Fruit fly (Drosophila melanogaster) whole organism, embryonic: ENCODE data around the gene Rlb1.

Source experiments
- Atf3 ChIP-seq: fragments of 200-800 bp; sonication (Bioruptor generic); optimal IDR thresholded peaks from 3 replicates; lab custom pipeline; 2016; ENCODE audit warnings: missing biosample characterization, missing genetic modification characterization
- Blimp-1 ChIP-seq: fragments of 200-800 bp; sonication (Bioruptor generic); optimal IDR thresholded peaks from 3 replicates; lab custom pipeline; 2018; ENCODE audit warnings: missing biosample characterization, missing genetic modification characterization, mild to moderate bottlenecking, moderate library complexity, missing genetic modification reagents
- CG10462 ChIP-seq: fragments of 200-800 bp; sonication (Bioruptor generic); optimal IDR thresholded peaks from 2 replicates; lab custom pipeline; 2016; ENCODE audit warnings: missing biosample characterization, missing genetic modification characterization
- CG11696 ChIP-seq: fragments of 200-800 bp; sonication (Bioruptor generic); IDR thresholded peaks from 2 replicates; pipeline ENCODE4 v1.3.6; 2022; ENCODE audit warnings: missing biosample characterization, missing genetic modification characterization
- CG13123 ChIP-seq: fragments of 200-800 bp; sonication (Bioruptor generic); optimal IDR thresholded peaks from 2 replicates; lab custom pipeline; 2016; ENCODE audit warnings: missing biosample characterization, missing genetic modification characterization
- CG14050 ChIP-seq: fragments of 200-800 bp; sonication (Bioruptor generic); IDR thresholded peaks from 3 replicates; pipeline ENCODE4 v1.3.6; 2022; ENCODE audit warnings: missing biosample characterization, missing genetic modification characterization
- CG15479 ChIP-seq: fragments of 200-800 bp; sonication (Bioruptor generic); optimal IDR thresholded peaks from 3 replicates; lab custom pipeline; 2019; ENCODE audit warnings: missing biosample characterization, mild to moderate bottlenecking, missing genetic modification characterization, moderate library complexity
- CG18476 ChIP-seq: fragments of 200-800 bp; sonication (Bioruptor generic); optimal IDR thresholded peaks from 2 replicates; lab custom pipeline; 2016; ENCODE audit warnings: missing biosample characterization, mild to moderate bottlenecking, missing genetic modification characterization
- CG2889 ChIP-seq: fragments of 200-800 bp; sonication (Bioruptor generic); IDR thresholded peaks from 3 replicates; pipeline ENCODE4 v1.3.6; 2022; ENCODE audit warnings: missing biosample characterization, missing genetic modification characterization
- CG4282 ChIP-seq: fragments of 200-800 bp; sonication (Bioruptor generic); optimal IDR thresholded peaks from 2 replicates; lab custom pipeline; 2016; ENCODE audit warnings: missing biosample characterization, missing genetic modification characterization
- CG4360 ChIP-seq: fragments of 200-800 bp; sonication (Bioruptor generic); IDR thresholded peaks from 2 replicates; pipeline ENCODE4 v1.3.6; 2022; ENCODE audit warnings: missing biosample characterization, missing genetic modification characterization
- CG4820 ChIP-seq: fragments of 200-800 bp; sonication (Bioruptor generic); optimal IDR thresholded peaks from 3 replicates; lab custom pipeline; 2016; ENCODE audit warnings: missing biosample characterization, missing genetic modification characterization
- CG8924 ChIP-seq: fragments of 200-800 bp; optimal IDR thresholded peaks from 3 replicates; lab custom pipeline; 2019; ENCODE audit warnings: missing biosample characterization, mild to moderate bottlenecking, missing genetic modification characterization, moderate library complexity
- CG8944 ChIP-seq: fragments of 200-800 bp; sonication (Bioruptor generic); optimal IDR thresholded peaks from 3 replicates; lab custom pipeline; 2016; ENCODE audit warnings: missing biosample characterization, missing genetic modification characterization
- CG9797 ChIP-seq: fragments of 200-800 bp; sonication (Bioruptor generic); optimal IDR thresholded peaks from 3 replicates; lab custom pipeline; 2018; ENCODE audit warnings: missing biosample characterization, mild to moderate bottlenecking, missing genetic modification characterization
- CG9876 ChIP-seq: fragments of 200-800 bp; sonication (Bioruptor generic); optimal IDR thresholded peaks from 2 replicates; lab custom pipeline; 2016; ENCODE audit warnings: missing biosample characterization, missing genetic modification characterization
- Chrac-16 ChIP-seq: fragments of 200-800 bp; sonication (Bioruptor generic); optimal IDR thresholded peaks from 3 replicates; lab custom pipeline; 2016; ENCODE audit warnings: missing biosample characterization, missing genetic modification characterization
- Fer1 ChIP-seq: fragments of 200-800 bp; sonication (Bioruptor generic); optimal IDR thresholded peaks from 2 replicates; lab custom pipeline; 2017; ENCODE audit warnings: missing biosample characterization, mild to moderate bottlenecking, missing genetic modification characterization
- HHEX ChIP-seq: fragments of 200-800 bp; sonication (Bioruptor generic); optimal IDR thresholded peaks from 3 replicates; lab custom pipeline; 2017; ENCODE audit warnings: missing biosample characterization, mild to moderate bottlenecking, missing genetic modification characterization, missing genetic modification reagents
- Hr39 ChIP-seq: fragments of >200 bp; optimal IDR thresholded peaks from 2 replicates; lab custom pipeline; 2017
- Kr ChIP-seq: fragments of 200-800 bp; sonication (Bioruptor generic); optimal IDR thresholded peaks from 2 replicates; lab custom pipeline; 2017; ENCODE audit warnings: missing biosample characterization, mild to moderate bottlenecking, missing genetic modification characterization
- NK7.1 ChIP-seq: fragments of 200-800 bp; sonication (Bioruptor generic); optimal IDR thresholded peaks from 3 replicates; lab custom pipeline; 2016; ENCODE audit warnings: missing biosample characterization, missing genetic modification characterization
- Pdp1 ChIP-seq, 2 experiments: fragments of 200-800 bp; sonication (Bioruptor generic); optimal IDR thresholded peaks; 3 replicates each; lab custom pipeline; 2016; ENCODE audit warnings: missing biosample characterization in 2 of 2, missing genetic modification characterization in 2 of 2, mild to moderate bottlenecking in 1 of 2, moderate library complexity in 1 of 2
- Poxn ChIP-seq: fragments of 200-800 bp; sonication (Bioruptor generic); IDR thresholded peaks from 2 replicates; pipeline ENCODE4 v1.3.6; 2022; ENCODE audit warnings: missing biosample characterization, missing genetic modification characterization
- Sin3A ChIP-seq: fragments of >200 bp; optimal IDR thresholded peaks from 2 replicates; lab custom pipeline; 2018
- Stat92E ChIP-seq, 3 experiments: fragments of >200 bp in 2 of 3; fragments of 200-800 bp in 1 of 3; sonication (Bioruptor generic) in 1 of 3; optimal IDR thresholded peaks; 2 replicates each; lab custom pipeline; 2017 to 2019; ENCODE audit warnings: missing biosample characterization in 3 of 3, missing genetic modification characterization in 3 of 3, mild to moderate bottlenecking in 1 of 3, moderate library complexity in 1 of 3
- ab ChIP-seq: fragments of 200-800 bp; sonication (Bioruptor generic); optimal IDR thresholded peaks from 2 replicates; lab custom pipeline; 2016; ENCODE audit warnings: missing biosample characterization, missing genetic modification characterization
- bigmax ChIP-seq: fragments of 200-800 bp; sonication (Bioruptor generic); optimal IDR thresholded peaks from 2 replicates; lab custom pipeline; 2018; ENCODE audit warnings: missing biosample characterization, mild to moderate bottlenecking, missing genetic modification characterization
- chinmo ChIP-seq: fragments of 200-800 bp; sonication (Bioruptor generic); IDR thresholded peaks from 4 replicates; pipeline ENCODE4 v1.3.6; 2022; ENCODE audit warnings: missing biosample characterization, missing genetic modification characterization; ENCODE audit not compliant: partially characterized antibody
- disco-r ChIP-seq: fragments of 200-800 bp; sonication (Bioruptor generic); optimal IDR thresholded peaks from 2 replicates; lab custom pipeline; 2016; ENCODE audit warnings: missing biosample characterization, missing genetic modification characterization
- eyg ChIP-seq: fragments of 200-800 bp; sonication (Bioruptor generic); optimal IDR thresholded peaks from 3 replicates; lab custom pipeline; 2016; ENCODE audit warnings: missing biosample characterization, missing genetic modification characterization
- fru ChIP-seq: fragments of >200 bp; optimal IDR thresholded peaks from 2 replicates; lab custom pipeline; 2017
- gsb ChIP-seq: fragments of 200-800 bp; sonication (Bioruptor generic); IDR thresholded peaks from 2 replicates; pipeline ENCODE4 v1.3.6; 2022; ENCODE audit warnings: missing biosample characterization, missing genetic modification characterization
- jigr1 ChIP-seq: fragments of 200-800 bp; sonication (Bioruptor generic); IDR thresholded peaks from 3 replicates; pipeline ENCODE4 v1.3.6; 2022; ENCODE audit warnings: missing biosample characterization, missing genetic modification characterization
- luna ChIP-seq: fragments of 200-800 bp; sonication (Bioruptor generic); optimal IDR thresholded peaks from 2 replicates; lab custom pipeline; 2016; ENCODE audit warnings: missing biosample characterization, missing genetic modification characterization
- nerfin-2 ChIP-seq: fragments of 200-800 bp; sonication (Bioruptor generic); IDR thresholded peaks from 2 replicates; pipeline ENCODE4 v1.3.6; 2022; ENCODE audit warnings: missing biosample characterization, missing genetic modification characterization; ENCODE audit not compliant: partially characterized antibody
- oc ChIP-seq: fragments of 200-800 bp; sonication (Bioruptor generic); optimal IDR thresholded peaks from 2 replicates; lab custom pipeline; 2018; ENCODE audit warnings: missing biosample characterization, mild to moderate bottlenecking, missing genetic modification characterization, moderate library complexity
- pfk ChIP-seq: fragments of 200-800 bp; sonication (Bioruptor generic); optimal IDR thresholded peaks from 2 replicates; lab custom pipeline; 2018; ENCODE audit warnings: missing biosample characterization, mild to moderate bottlenecking, missing genetic modification characterization, moderate library complexity
- ranshi ChIP-seq: fragments of 200-800 bp; sonication (Bioruptor generic); IDR thresholded peaks from 2 replicates; pipeline ENCODE4 v1.3.6; 2022; ENCODE audit warnings: missing biosample characterization, missing genetic modification characterization
- run ChIP-seq: fragments of 200-800 bp; sonication (Bioruptor generic); optimal IDR thresholded peaks from 3 replicates; lab custom pipeline; 2018; ENCODE audit warnings: missing biosample characterization, mild to moderate bottlenecking, missing genetic modification characterization
- sens ChIP-seq: fragments of 200-800 bp; sonication (Bioruptor generic); peaks from one replicate; lab custom pipeline; 2016; ENCODE audit warnings: missing biosample characterization, missing genetic modification characterization
- slou ChIP-seq: fragments of 200-800 bp; sonication (Bioruptor generic); optimal IDR thresholded peaks from 3 replicates; lab custom pipeline; 2016; ENCODE audit warnings: missing biosample characterization, missing genetic modification characterization
- sug ChIP-seq: fragments of 200-800 bp; optimal IDR thresholded peaks from 2 replicates; lab custom pipeline; 2019; ENCODE audit warnings: missing biosample characterization, mild to moderate bottlenecking, missing genetic modification characterization, moderate library complexity
- tin ChIP-seq: fragments of 200-800 bp; sonication (Bioruptor generic); optimal IDR thresholded peaks from 3 replicates; lab custom pipeline; 2016; ENCODE audit warnings: missing biosample characterization, missing genetic modification characterization
- ttk ChIP-seq: fragments of 200-800 bp; sonication (Bioruptor generic); IDR thresholded peaks from 2 replicates; pipeline ENCODE4 v2.1.2; 2022; ENCODE audit warnings: missing biosample characterization, missing genetic modification characterization
- twi ChIP-seq: fragments of 200-800 bp; optimal IDR thresholded peaks from 2 replicates; lab custom pipeline; 2019; ENCODE audit warnings: missing biosample characterization, mild to moderate bottlenecking, missing genetic modification characterization, moderate library complexity
- unc-4 ChIP-seq: fragments of 200-800 bp; sonication (Bioruptor generic); IDR thresholded peaks from 2 replicates; pipeline ENCODE4 v1.3.6; 2022; ENCODE audit warnings: missing biosample characterization, missing genetic modification characterization; ENCODE audit not compliant: partially characterized antibody
- zf30C ChIP-seq: fragments of 200-800 bp; sonication (Bioruptor generic); optimal IDR thresholded peaks from 3 replicates; lab custom pipeline; 2018; ENCODE audit warnings: missing biosample characterization, mild to moderate bottlenecking, missing genetic modification characterization
- zfh1 ChIP-seq: fragments of 200-800 bp; sonication (Bioruptor generic); IDR thresholded peaks from 3 replicates; pipeline ENCODE4 v1.3.6; 2022; ENCODE audit warnings: missing biosample characterization, missing genetic modification characterization

Rlb1 gene

DNA sequence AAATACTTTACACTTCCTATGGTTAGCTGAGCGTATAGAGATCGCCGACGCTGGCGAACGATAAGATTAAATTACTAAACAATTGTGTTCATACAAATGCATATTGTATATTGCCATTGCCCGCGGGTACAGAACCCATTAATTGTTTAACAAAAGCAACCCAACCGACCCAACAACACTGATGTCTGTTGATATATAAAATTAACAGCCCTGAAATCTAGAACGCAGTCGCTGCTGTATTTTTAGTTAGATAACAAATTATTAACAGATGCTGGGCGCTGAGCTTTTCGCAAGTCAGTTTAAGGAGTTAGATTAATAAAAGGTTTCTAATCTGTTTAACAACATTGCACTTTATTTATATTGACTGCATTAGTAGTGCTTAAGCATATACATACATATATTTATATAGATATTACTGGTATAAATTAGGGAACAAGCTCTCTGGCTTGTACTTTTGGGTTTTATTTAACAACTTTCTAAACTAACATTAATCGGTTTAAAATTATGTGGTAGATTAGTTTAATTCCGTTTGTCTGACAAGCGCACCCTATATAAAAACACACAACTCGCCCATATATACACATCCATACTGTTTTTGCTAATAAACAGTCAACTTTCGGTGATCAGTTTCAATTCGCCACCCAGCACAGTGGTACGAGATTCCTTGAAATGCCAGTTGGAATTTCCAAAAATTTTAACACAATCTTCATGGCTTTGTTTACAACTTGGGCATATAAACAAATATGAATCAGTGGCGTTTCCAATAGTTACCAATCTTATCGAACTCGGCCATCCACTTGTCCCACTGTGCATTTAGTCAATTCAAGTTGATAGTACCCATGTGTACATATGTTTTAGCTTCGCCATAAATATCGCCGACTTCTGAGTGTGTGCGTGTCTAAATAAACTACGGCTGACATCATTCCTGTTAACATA lies 15.0 kb downstream of the Rlb1 start (continued):
- peak; percentile 89 for TF ChIP-seq tin (GFP tag; lab: Kevin White, UChicago)
- TF ChIP-seq oc = no peak
- no peak for TF ChIP-seq unc-4
- TF ChIP-seq sens (GFP tag; lab: Kevin White, UChicago) = peak; percentile 95
- TF ChIP-seq disco-r (GFP tag; lab: Kevin White, UChicago) = peak; percentile 82
- peak; percentile 81 for TF ChIP-seq slou (GFP tag; lab: Kevin White, UChicago)
- TF ChIP-seq fru = no peak
- TF ChIP-seq CG4282 (GFP tag; lab: Kevin White, UChicago) = peak; percentile 88
- TF ChIP-seq Pdp1 (GFP tag; optimal IDR thresholded peaks at IDR 0.05; lab: Kevin White, UChicago) = peak; percentile 87 to 93
- peak; percentile 95 for TF ChIP-seq Fer1
- TF ChIP-seq CG4360 (GFP tag; lab: Robert Waterston, UW) = peak; percentile 12; the same call in 1 of the 2 replicates
- TF ChIP-seq CG18476 (GFP tag; lab: Kevin White, UChicago) = peak; percentile 72
- TF ChIP-seq CG15479 (GFP tag; lab: Kevin White, UChicago) = no peak
- TF ChIP-seq pfk (GFP tag; lab: Kevin White, UChicago) = peak; percentile 21
- TF ChIP-seq twi (tag; lab: Kevin White, UChicago) = no peak
- peak; percentile 91 for TF ChIP-seq zfh1 (GFP tag; lab: Robert Waterston, UW)
- TF ChIP-seq Kr (GFP tag; lab: Kevin White, UChicago) = no peak
- TF ChIP-seq CG14050 (GFP tag; lab: Robert Waterston, UW) = peak; percentile 56
- peak; percentile 83 for TF ChIP-seq Blimp-1
- TF ChIP-seq ttk (GFP tag; lab: Robert Waterston, UW) = peak; percentile 82
- TF ChIP-seq Chrac-16 (GFP tag; lab: Kevin White, UChicago) = peak; percentile 72
- peak; percentile 93 for TF ChIP-seq HHEX (GFP tag; lab: Kevin White, UChicago)
- TF ChIP-seq CG4820 (GFP tag; lab: Kevin White, UChicago) = peak; percentile 81
- no peak for TF ChIP-seq Hr39
- TF ChIP-seq nerfin-2 = 0 out of 2 replicates have a peak, but pooled peaks have one; percentile 28
- peak; percentile 75; the same call in 1 of the 3 replicates for TF ChIP-seq CG2889 (GFP tag; lab: Robert Waterston, UW)
- TF ChIP-seq chinmo (GFP tag; lab: Robert Waterston, UW) = peak; percentile 83; the same call in 3 of the 4 replicates
- TF ChIP-seq eyg (GFP tag; lab: Kevin White, UChicago) = peak; percentile 90
- TF ChIP-seq CG8924 (tag; lab: Kevin White, UChicago) = peak; percentile 77
- TF ChIP-seq gsb (GFP tag; lab: Robert Waterston, UW) = peak; percentile 90
- peak; percentile 57 for TF ChIP-seq Atf3 (GFP tag; lab: Kevin White, UChicago)
- no peak for TF ChIP-seq Stat92E (GFP tag; optimal IDR thresholded peaks at IDR 0.05; lab: Kevin White, UChicago)
- TF ChIP-seq NK7.1 (GFP tag; lab: Kevin White, UChicago) = peak; percentile 86
- TF ChIP-seq luna = peak; percentile 93
- no peak for TF ChIP-seq Sin3A (lab: Kevin White, UChicago)
- peak; percentile 52 for TF ChIP-seq run (tag; lab: Kevin White, UChicago)
- no peak for TF ChIP-seq CG9797 (GFP tag; lab: Kevin White, UChicago)
- TF ChIP-seq ab = peak; percentile 65
- TF ChIP-seq CG9876 (GFP tag; lab: Kevin White, UChicago) = peak; percentile 68
- TF ChIP-seq jigr1 = peak; percentile 66; the same call in 1 of the 3 replicates
- peak; percentile 5 for TF ChIP-seq CG10462 (GFP tag; lab: Kevin White, UChicago)
- TF ChIP-seq CG13123 (GFP tag; lab: Kevin White, UChicago) = peak; percentile 48
- no peak for TF ChIP-seq zf30C (GFP tag; lab: Kevin White, UChicago)
- TF ChIP-seq bigmax = peak; percentile 51
- peak; percentile 88 for TF ChIP-seq CG11696 (GFP tag; lab: Robert Waterston, UW)
- TF ChIP-seq CG8944 (GFP tag; lab: Kevin White, UChicago) = peak; percentile 70
- peak; percentile 64; the same call in 1 of the 2 replicates for TF ChIP-seq Poxn
- peak; percentile 78 for TF ChIP-seq sug
- peak; percentile 94 for TF ChIP-seq ranshi (GFP tag; lab: Robert Waterston, UW)
